Fruit fly (Drosophila melanogaster): Measurements from ENCODE around the gene Top1.

Gene Top1

dm6 chrX:15312074-15312881, 7.0 kb upstream of the Top1 start (continued):
- TF ChIP-seq fd85E (GFP tag; optimal IDR thresholded peaks at IDR 0.05) (no peak), topi (GFP tag; optimal IDR thresholded peaks at IDR 0.05) (peak; percentile 73), Ets21C (GFP tag; optimal IDR thresholded peaks at IDR 0.05) (peak; percentile 52), CG11762 (GFP tag; optimal IDR thresholded peaks at IDR 0.05; ENCODE audit: insufficient read depth) (peak; percentile 51), CG31627 (GFP tag; optimal IDR thresholded peaks at IDR 0.05) (peak; percentile 55), CG10631 (GFP tag; optimal IDR thresholded peaks at IDR 0.05) (peak; percentile 57), CG16779 (tag; optimal IDR thresholded peaks at IDR 0.05) (peak; percentile 15), OdsH (GFP tag; optimal IDR thresholded peaks at IDR 0.05) (peak; percentile 74), Sox15 (GFP tag; optimal IDR thresholded peaks at IDR 0.05) (peak; percentile 60), Eip75B (GFP tag; optimal IDR thresholded peaks at IDR 0.05) (peak; percentile 35), CG6854 (GFP tag; optimal IDR thresholded peaks at IDR 0.05) (no peak), CG3919 (GFP tag; optimal IDR thresholded peaks at IDR 0.05) (peak; percentile 52), Eip93F (GFP tag; optimal IDR thresholded peaks at IDR 0.05) (no peak), CG3032 (tag; optimal IDR thresholded peaks at IDR 0.05) (peak; percentile 45), CG6792 (GFP tag; optimal IDR thresholded peaks at IDR 0.05) (peak; percentile 58), CG4318 (GFP tag; optimal IDR thresholded peaks at IDR 0.05) (peak; percentile 64), ss (GFP tag; optimal IDR thresholded peaks at IDR 0.05) (peak in 1 of 2 experiments; percentile 57), CG8119 (GFP tag; IDR thresholded peaks at IDR 0.05) (peak; percentile 49; the same call in 1 of the 3 replicates), CG6808 (GFP tag; optimal IDR thresholded peaks at IDR 0.05) (peak; percentile 42), Gug (GFP tag; IDR thresholded peaks at IDR 0.05) (peak; percentile 52), net (GFP tag; optimal IDR thresholded peaks at IDR 0.05) (peak; percentile 59), acj6 (GFP tag; optimal IDR thresholded peaks at IDR 0.05) (peak; percentile 66), eg (GFP tag; IDR thresholded peaks at IDR 0.05) (peak; percentile 68), Hr4 (GFP tag; optimal IDR thresholded peaks at IDR 0.05) (peak; percentile 54), Sox102F (GFP tag; optimal IDR thresholded peaks at IDR 0.05) (peak; percentile 24), Ets96B (tag; optimal IDR thresholded peaks at IDR 0.05) (peak; percentile 47), esn (GFP tag; optimal IDR thresholded peaks at IDR 0.05) (peak; percentile 71), Sox14 (GFP tag; optimal IDR thresholded peaks at IDR 0.05) (peak; percentile 37), Hr38 (GFP tag; optimal IDR thresholded peaks at IDR 0.05) (no peak), CG9139 (GFP tag; optimal IDR thresholded peaks at IDR 0.05) (no peak), lz (GFP tag; optimal IDR thresholded peaks at IDR 0.05) (peak; percentile 58), CG8319 (GFP tag; optimal IDR thresholded peaks at IDR 0.05) (peak; percentile 13), cyc (GFP tag; optimal IDR thresholded peaks at IDR 0.05) (peak; percentile 59), Hr39 (GFP tag; optimal IDR thresholded peaks at IDR 0.05) (peak; percentile 57), CG7368 (GFP tag; optimal IDR thresholded peaks at IDR 0.05) (peak; percentile 11), Eip78C (GFP tag) (peak; percentile 91), Smox (GFP tag; optimal IDR thresholded peaks at IDR 0.05) (peak; percentile 67), fkh (GFP tag; optimal IDR thresholded peaks at IDR 0.05) (no peak), pdm3 (GFP tag; optimal IDR thresholded peaks at IDR 0.05) (peak; percentile 62), CG32006 (GFP tag; optimal IDR thresholded peaks at IDR 0.05) (peak; percentile 85), CG6276 (GFP tag; optimal IDR thresholded peaks at IDR 0.05) (peak; percentile 71), CG34406 (GFP tag; optimal IDR thresholded peaks at IDR 0.05) (peak; percentile 65)

dm6 chrX:15312882-15313154, 6.5 kb upstream of the Top1 start:
- TF ChIP-seq CG11902 (GFP tag; optimal IDR thresholded peaks at IDR 0.05) (no peak), CG8319 (GFP tag; optimal IDR thresholded peaks at IDR 0.05) (no peak), CG6276 (GFP tag; optimal IDR thresholded peaks at IDR 0.05) (no peak), Smox (GFP tag; optimal IDR thresholded peaks at IDR 0.05) (no peak), Sox102F (GFP tag; optimal IDR thresholded peaks at IDR 0.05) (no peak)

Measured in whole organism, prepupa.